Fruit fly (Drosophila melanogaster) whole organism, prepupa: Measurements from ENCODE around the gene Ube3a.

Experiments used
- Blimp-1 ChIP-seq: fragments of 200-800 bp; sonication (Bioruptor generic); optimal IDR thresholded peaks from 3 replicates; lab custom pipeline; 2017; ENCODE audit warnings: missing biosample characterization, missing genetic modification characterization, mild to moderate bottlenecking, moderate library complexity, missing genetic modification reagents
- CG10631 ChIP-seq: fragments of 200-800 bp; sonication (Bioruptor generic); optimal IDR thresholded peaks from 2 replicates; lab custom pipeline; 2016; ENCODE audit warnings: missing biosample characterization, missing genetic modification characterization
- CG10669 ChIP-seq: fragments of 200-800 bp; sonication (Bioruptor generic); optimal IDR thresholded peaks from 3 replicates; lab custom pipeline; 2018; ENCODE audit warnings: missing biosample characterization, mild to moderate bottlenecking, missing genetic modification characterization, moderate library complexity
- CG11294 ChIP-seq: fragments of 200-800 bp; sonication (Bioruptor generic); IDR thresholded peaks from 2 replicates; pipeline ENCODE4 v1.3.6; 2022; ENCODE audit warnings: missing biosample characterization, missing genetic modification characterization
- CG11762 ChIP-seq: fragments of 200-800 bp; sonication (Bioruptor generic); optimal IDR thresholded peaks from 3 replicates; lab custom pipeline; 2016; ENCODE audit warnings: missing biosample characterization, missing genetic modification characterization; ENCODE audit not compliant: insufficient read depth
- CG11902 ChIP-seq: fragments of 200-800 bp; sonication (Bioruptor generic); optimal IDR thresholded peaks from 3 replicates; lab custom pipeline; 2016; ENCODE audit warnings: missing biosample characterization, missing genetic modification characterization
- CG15336 ChIP-seq: fragments of 200-800 bp; sonication (Bioruptor generic); IDR thresholded peaks from 2 replicates; pipeline ENCODE4 v1.3.6; 2022; ENCODE audit warnings: missing biosample characterization, missing genetic modification characterization
- CG1621 ChIP-seq: fragments of 200-800 bp; sonication (Bioruptor generic); optimal IDR thresholded peaks from 3 replicates; lab custom pipeline; 2018; ENCODE audit warnings: missing biosample characterization, mild to moderate bottlenecking, missing genetic modification characterization
- CG16779 ChIP-seq: fragments of 200-800 bp; sonication (Bioruptor generic); optimal IDR thresholded peaks from 3 replicates; lab custom pipeline; 2017; ENCODE audit warnings: missing biosample characterization, mild to moderate bottlenecking, missing genetic modification characterization
- CG31627 ChIP-seq: fragments of 200-800 bp; sonication (Bioruptor generic); optimal IDR thresholded peaks from 3 replicates; lab custom pipeline; 2016; ENCODE audit warnings: missing biosample characterization, missing genetic modification characterization
- CG32006 ChIP-seq: fragments of 200-800 bp; sonication (Bioruptor generic); optimal IDR thresholded peaks from 3 replicates; lab custom pipeline; 2017; ENCODE audit warnings: missing biosample characterization, mild to moderate bottlenecking, missing genetic modification characterization
- CG34406 ChIP-seq: fragments of 200-800 bp; sonication (Bioruptor generic); optimal IDR thresholded peaks from 3 replicates; lab custom pipeline; 2016; ENCODE audit warnings: missing biosample characterization, missing genetic modification characterization
- CG3919 ChIP-seq: fragments of 200-800 bp; sonication (Bioruptor generic); optimal IDR thresholded peaks from 3 replicates; lab custom pipeline; 2016; ENCODE audit warnings: missing biosample characterization, missing genetic modification characterization
- CG4318 ChIP-seq: fragments of 200-800 bp; sonication (Bioruptor generic); optimal IDR thresholded peaks from 3 replicates; lab custom pipeline; 2017; ENCODE audit warnings: missing biosample characterization, mild to moderate bottlenecking, missing genetic modification characterization
- CG6163 ChIP-seq: fragments of 200-800 bp; sonication (Bioruptor generic); IDR thresholded peaks from 3 replicates; pipeline ENCODE4 v1.3.6; 2022; ENCODE audit warnings: missing biosample characterization, missing genetic modification characterization
- CG6276 ChIP-seq: fragments of 200-800 bp; sonication (Bioruptor generic); optimal IDR thresholded peaks from 2 replicates; lab custom pipeline; 2017; ENCODE audit warnings: missing biosample characterization, mild to moderate bottlenecking, missing genetic modification characterization
- CG6808 ChIP-seq: fragments of 200-800 bp; sonication (Bioruptor generic); optimal IDR thresholded peaks from 3 replicates; lab custom pipeline; 2017; ENCODE audit warnings: missing biosample characterization, missing genetic modification characterization, mild to moderate bottlenecking, moderate library complexity, missing genetic modification reagents
- CG6854 ChIP-seq: fragments of 200-800 bp; sonication (Bioruptor generic); optimal IDR thresholded peaks from 2 replicates; lab custom pipeline; 2017; ENCODE audit warnings: missing biosample characterization, mild to moderate bottlenecking, missing genetic modification characterization
- CG7368 ChIP-seq: fragments of 200-800 bp; sonication (Bioruptor generic); optimal IDR thresholded peaks from 3 replicates; lab custom pipeline; 2016; ENCODE audit warnings: missing biosample characterization, missing genetic modification characterization
- CG8119 ChIP-seq: fragments of 200-800 bp; sonication (Bioruptor generic); IDR thresholded peaks from 3 replicates; pipeline ENCODE4 v1.3.6; 2022; ENCODE audit warnings: missing biosample characterization, missing genetic modification characterization
- CG8319 ChIP-seq: fragments of 200-800 bp; sonication (Bioruptor generic); optimal IDR thresholded peaks from 3 replicates; lab custom pipeline; 2016; ENCODE audit warnings: missing biosample characterization, missing genetic modification characterization
- CG8632 ChIP-seq: fragments of 200-800 bp; sonication (Bioruptor generic); optimal IDR thresholded peaks from 3 replicates; lab custom pipeline; 2016; ENCODE audit warnings: missing biosample characterization, missing genetic modification characterization
- CG9139 ChIP-seq: fragments of 200-800 bp; sonication (Bioruptor generic); optimal IDR thresholded peaks from 3 replicates; lab custom pipeline; 2017; ENCODE audit warnings: missing biosample characterization, mild to moderate bottlenecking, missing genetic modification characterization
- Eip75B ChIP-seq: fragments of 200-800 bp; sonication (Bioruptor generic); optimal IDR thresholded peaks from 3 replicates; lab custom pipeline; 2016; ENCODE audit warnings: missing biosample characterization, missing genetic modification characterization
- Eip93F ChIP-seq: fragments of 200-800 bp; sonication (Bioruptor generic); optimal IDR thresholded peaks from 2 replicates; lab custom pipeline; 2016; ENCODE audit warnings: missing biosample characterization, mild to moderate bottlenecking, missing genetic modification characterization
- Ets21C ChIP-seq: fragments of 200-800 bp; sonication (Bioruptor generic); optimal IDR thresholded peaks from 3 replicates; lab custom pipeline; 2016; ENCODE audit warnings: missing biosample characterization, missing genetic modification characterization
- Ets96B ChIP-seq: fragments of 200-800 bp; optimal IDR thresholded peaks from 2 replicates; lab custom pipeline; 2019; ENCODE audit warnings: missing biosample characterization, mild to moderate bottlenecking, missing genetic modification characterization, moderate library complexity
- Hr38 ChIP-seq: sonication (Bioruptor generic); optimal IDR thresholded peaks from 2 replicates; lab custom pipeline; 2016; ENCODE audit warnings: missing biosample characterization, missing genetic modification characterization
- Hr39 ChIP-seq: fragments of 200-800 bp; sonication (Bioruptor generic); optimal IDR thresholded peaks from 2 replicates; lab custom pipeline; 2016; ENCODE audit warnings: missing biosample characterization, missing genetic modification characterization
- Hr4 ChIP-seq: fragments of 200-800 bp; sonication (Bioruptor generic); optimal IDR thresholded peaks from 3 replicates; lab custom pipeline; 2016; ENCODE audit warnings: missing biosample characterization, missing genetic modification characterization
- Met ChIP-seq: fragments of 200-800 bp; sonication (Bioruptor generic); optimal IDR thresholded peaks from 3 replicates; lab custom pipeline; 2016; ENCODE audit warnings: missing biosample characterization, missing genetic modification characterization
- OdsH ChIP-seq: fragments of 200-800 bp; sonication (Bioruptor generic); optimal IDR thresholded peaks from 3 replicates; lab custom pipeline; 2016; ENCODE audit warnings: missing biosample characterization, missing genetic modification characterization
- Smox ChIP-seq: fragments of 200-800 bp; sonication (Bioruptor generic); optimal IDR thresholded peaks from 3 replicates; lab custom pipeline; 2016; ENCODE audit warnings: missing biosample characterization, missing genetic modification characterization
- Sox102F ChIP-seq: fragments of 200-800 bp; sonication (Bioruptor generic); optimal IDR thresholded peaks from 2 replicates; lab custom pipeline; 2016; ENCODE audit warnings: missing biosample characterization, mild to moderate bottlenecking, missing genetic modification characterization
- Sox14 ChIP-seq: fragments of 200-800 bp; sonication (Bioruptor generic); optimal IDR thresholded peaks from 3 replicates; lab custom pipeline; 2016; ENCODE audit warnings: missing biosample characterization, missing genetic modification characterization
- Sox15 ChIP-seq: fragments of 200-800 bp; sonication (Bioruptor generic); optimal IDR thresholded peaks from 3 replicates; lab custom pipeline; 2016; ENCODE audit warnings: missing biosample characterization, missing genetic modification characterization
- achi ChIP-seq: fragments of 200-800 bp; sonication (Bioruptor generic); optimal IDR thresholded peaks from 3 replicates; lab custom pipeline; 2016; ENCODE audit warnings: missing biosample characterization, missing genetic modification characterization
- cyc ChIP-seq: fragments of 200-800 bp; sonication (Bioruptor generic); optimal IDR thresholded peaks from 3 replicates; lab custom pipeline; 2016; ENCODE audit warnings: missing biosample characterization, missing genetic modification characterization
- eg ChIP-seq: fragments of 200-800 bp; sonication (Bioruptor generic); IDR thresholded peaks from 3 replicates; pipeline ENCODE4 v1.3.6; 2022; ENCODE audit warnings: missing biosample characterization, missing genetic modification characterization
- esn ChIP-seq: fragments of 200-800 bp; sonication (Bioruptor generic); optimal IDR thresholded peaks from 2 replicates; lab custom pipeline; 2016; ENCODE audit warnings: missing biosample characterization, mild to moderate bottlenecking, missing genetic modification characterization, moderate library complexity
- fd85E ChIP-seq: fragments of 200-800 bp; sonication (Bioruptor generic); optimal IDR thresholded peaks from 3 replicates; lab custom pipeline; 2016; ENCODE audit warnings: missing biosample characterization, missing genetic modification characterization
- fkh ChIP-seq: fragments of 200-800 bp; sonication (Bioruptor generic); optimal IDR thresholded peaks from 3 replicates; lab custom pipeline; 2017; ENCODE audit warnings: missing biosample characterization, mild to moderate bottlenecking, missing genetic modification characterization, moderate library complexity
- lz ChIP-seq: fragments of 200-800 bp; sonication (Bioruptor generic); optimal IDR thresholded peaks from 3 replicates; lab custom pipeline; 2016; ENCODE audit warnings: missing biosample characterization, missing genetic modification characterization
- net ChIP-seq: fragments of 200-800 bp; sonication (Bioruptor generic); optimal IDR thresholded peaks from 3 replicates; lab custom pipeline; 2016; ENCODE audit warnings: missing biosample characterization, missing genetic modification characterization
- pdm3 ChIP-seq: fragments of 200-800 bp; sonication (Bioruptor generic); optimal IDR thresholded peaks from 3 replicates; lab custom pipeline; 2016; ENCODE audit warnings: missing biosample characterization, missing genetic modification characterization
- salr ChIP-seq, 2 experiments: fragments of 200-800 bp; sonication (Bioruptor generic); optimal IDR thresholded peaks; 3 replicates each; lab custom pipeline; 2016 to 2018; ENCODE audit warnings: missing biosample characterization in 2 of 2, missing genetic modification characterization in 2 of 2, mild to moderate bottlenecking in 1 of 2
- spab ChIP-seq: fragments of 200-800 bp; sonication (Bioruptor generic); optimal IDR thresholded peaks from 2 replicates; lab custom pipeline; 2017; ENCODE audit warnings: missing biosample characterization, mild to moderate bottlenecking, missing genetic modification characterization, missing genetic modification reagents
- ss ChIP-seq, 2 experiments: fragments of 200-800 bp; sonication (Bioruptor generic); optimal IDR thresholded peaks; 2 replicates in 1 of 2; 3 replicates in 1 of 2; lab custom pipeline; 2017 to 2018; ENCODE audit warnings: mild to moderate bottlenecking in 2 of 2, missing biosample characterization in 2 of 2, missing genetic modification characterization in 2 of 2, moderate library complexity in 1 of 2
- svp ChIP-seq: fragments of 200-800 bp; sonication (Bioruptor generic); peaks from one replicate; lab custom pipeline; 2016; ENCODE audit warnings: missing biosample characterization, missing genetic modification characterization
- vri ChIP-seq: fragments of 200-800 bp; sonication (Bioruptor generic); optimal IDR thresholded peaks from 3 replicates; lab custom pipeline; 2016; ENCODE audit warnings: missing biosample characterization, mild to moderate bottlenecking, missing genetic modification characterization

The Ube3a gene

DNA sequence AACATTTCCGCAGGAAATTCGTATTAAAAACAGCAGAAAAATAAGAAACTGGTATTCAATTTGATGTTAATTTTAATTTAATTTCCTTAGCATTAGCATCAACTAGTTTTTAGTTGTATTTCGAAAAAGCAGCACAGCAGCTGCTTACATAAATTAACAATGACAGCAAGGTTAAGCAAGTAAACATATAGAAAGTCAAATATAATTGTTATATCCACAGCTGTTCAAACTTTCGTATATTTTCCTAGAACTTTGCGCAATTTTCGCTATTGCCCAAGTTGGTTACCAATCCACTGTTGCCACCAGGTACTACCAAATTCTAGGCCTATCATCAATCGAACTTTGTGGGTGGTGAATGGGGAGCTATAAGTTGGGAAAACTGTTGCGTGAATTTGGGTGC is 20.4 kb downstream of the Ube3a start:
- peak; percentile 46 for TF ChIP-seq fkh (GFP tag; lab: Kevin White, UChicago)
- TF ChIP-seq Eip75B (GFP tag; lab: Kevin White, UChicago), result no peak
- TF ChIP-seq, all 60 proteins: peak for 1

DNA sequence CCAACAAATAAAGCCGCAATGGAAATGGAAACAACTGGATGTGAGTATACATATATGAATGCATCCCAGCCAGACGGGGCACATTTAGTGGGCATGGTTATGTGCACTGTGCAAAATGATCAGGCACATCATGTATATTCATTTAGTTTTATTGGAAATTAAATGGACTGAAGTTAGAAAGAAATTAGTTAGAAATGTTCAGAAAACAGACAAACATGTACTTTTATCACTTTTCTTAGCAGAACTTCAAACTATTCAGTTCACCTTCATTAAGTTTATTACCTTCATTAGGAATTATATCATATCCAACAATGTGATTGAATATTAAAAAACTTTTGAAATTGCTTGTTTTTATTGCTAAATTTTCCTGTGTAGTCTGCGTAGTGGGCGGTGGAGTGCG is 23.6 kb downstream of the Ube3a start:
- TF ChIP-seq Met (GFP tag; lab: Kevin White, UChicago) (no peak), CG6163 (no peak), CG6854 (GFP tag; lab: Kevin White, UChicago) (no peak), CG10669 (GFP tag; lab: Kevin White, UChicago) (peak; percentile 46), CG31627 (GFP tag; lab: Kevin White, UChicago) (peak; percentile 3), CG34406 (GFP tag; lab: Kevin White, UChicago) (no peak), CG7368 (no peak), spab (GFP tag; lab: Kevin White, UChicago) (no peak), CG15336 (GFP tag; lab: Robert Waterston, UW) (no peak), CG16779 (no peak), pdm3 (GFP tag; lab: Kevin White, UChicago) (peak; percentile 8), CG9139 (no peak), Smox (no peak), eg (GFP tag; lab: Robert Waterston, UW) (no peak), CG11294 (GFP tag; lab: Robert Waterston, UW) (no peak), Hr39 (GFP tag; lab: Kevin White, UChicago) (no peak), Hr38 (GFP tag; lab: Kevin White, UChicago) (no peak), CG1621 (tag; lab: Kevin White, UChicago) (peak; percentile 2), Sox14 (GFP tag; lab: Kevin White, UChicago) (no peak), achi (GFP tag; lab: Kevin White, UChicago) (no peak), ss (GFP tag; optimal IDR thresholded peaks at IDR 0.05; lab: Kevin White, UChicago) (peak in 1 of 2 experiments; percentile 56), CG6808 (GFP tag; lab: Kevin White, UChicago) (peak; percentile 22), OdsH (GFP tag; lab: Kevin White, UChicago) (peak; percentile 31), Blimp-1 (GFP tag; lab: Kevin White, UChicago) (no peak), CG32006 (GFP tag; lab: Kevin White, UChicago) (peak; percentile 42), Eip93F (GFP tag; lab: Kevin White, UChicago) (no peak), CG4318 (GFP tag; lab: Kevin White, UChicago) (peak; percentile 8), Ets21C (GFP tag; lab: Kevin White, UChicago) (no peak), CG8632 (no peak), Ets96B (peak; percentile 36), salr (GFP tag; optimal IDR thresholded peaks at IDR 0.05; lab: Kevin White, UChicago) (no peak), lz (GFP tag; lab: Kevin White, UChicago) (no peak), cyc (GFP tag; lab: Kevin White, UChicago) (no peak), CG8319 (no peak), fkh (GFP tag; lab: Kevin White, UChicago) (no peak), svp (GFP tag; lab: Kevin White, UChicago) (no peak), fd85E (no peak), CG6276 (GFP tag; lab: Kevin White, UChicago) (peak; percentile 5), Sox102F (GFP tag; lab: Kevin White, UChicago) (no peak), esn (peak; percentile 11), Hr4 (peak; percentile 39), CG11762 (GFP tag; lab: Kevin White, UChicago) (no peak), Sox15 (GFP tag; lab: Kevin White, UChicago) (no peak), CG11902 (no peak), CG8119 (peak; percentile 23; the same call in 1 of the 3 replicates), CG3919 (GFP tag; lab: Kevin White, UChicago) (no peak), net (GFP tag; lab: Kevin White, UChicago) (no peak), Eip75B (GFP tag; lab: Kevin White, UChicago) (no peak), vri (no peak), CG10631 (GFP tag; lab: Kevin White, UChicago) (peak; percentile 7)
